Fruit fly (Drosophila melanogaster): ENCODE measurements around the gene CG43233.
A peak's percentile ranks its signal among the peaks of the same experiment; 100 is the strongest.
"Not testable (repeated sequence)": the region's sequence is repeated elsewhere in the genome, so short reads cannot be mapped to it uniquely, and the experiment has no call there.

Gene CG43233

DNA sequence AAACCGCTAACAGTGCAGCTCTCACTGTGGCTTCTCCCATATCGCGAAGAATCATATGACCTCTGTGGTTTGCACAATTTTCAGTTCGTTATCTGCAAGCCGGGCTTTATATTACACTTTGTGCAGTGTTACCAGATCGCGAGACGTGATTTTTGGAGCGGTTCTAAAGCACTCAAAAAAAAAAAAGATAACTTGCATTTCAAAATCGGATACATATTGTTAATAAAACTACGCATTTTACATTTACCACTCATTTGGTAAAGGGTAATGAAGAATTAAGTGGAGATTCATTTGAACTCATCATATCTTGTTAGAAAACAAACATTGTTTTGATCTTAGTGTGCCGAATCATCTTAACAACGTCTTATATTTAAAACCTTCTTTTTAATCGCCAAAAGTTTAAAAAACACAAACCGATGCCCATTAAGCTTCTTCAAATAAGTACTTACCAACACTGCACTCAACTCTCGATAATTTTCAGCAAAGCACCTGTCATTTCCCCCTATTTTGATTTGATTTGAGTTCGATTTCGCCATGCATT lies 9.8 kb downstream of the CG43233 start, which contains the start of gene CG2493:
TSS of gene CG2493 (minus strand) at position 129 of the 541 bp plus-strand sequence.
- TF ChIP-seq pan (optimal IDR thresholded peaks at IDR 0.05) (no peak), CG8478 (optimal IDR thresholded peaks at IDR 0.05) (no peak), Dll (optimal IDR thresholded peaks at IDR 0.05) (no peak), psq (optimal IDR thresholded peaks at IDR 0.05) (no peak), usp (GFP tag; optimal IDR thresholded peaks at IDR 0.05) (no peak), EcR (GFP tag; optimal IDR thresholded peaks at IDR 0.05) (no peak)

DNA sequence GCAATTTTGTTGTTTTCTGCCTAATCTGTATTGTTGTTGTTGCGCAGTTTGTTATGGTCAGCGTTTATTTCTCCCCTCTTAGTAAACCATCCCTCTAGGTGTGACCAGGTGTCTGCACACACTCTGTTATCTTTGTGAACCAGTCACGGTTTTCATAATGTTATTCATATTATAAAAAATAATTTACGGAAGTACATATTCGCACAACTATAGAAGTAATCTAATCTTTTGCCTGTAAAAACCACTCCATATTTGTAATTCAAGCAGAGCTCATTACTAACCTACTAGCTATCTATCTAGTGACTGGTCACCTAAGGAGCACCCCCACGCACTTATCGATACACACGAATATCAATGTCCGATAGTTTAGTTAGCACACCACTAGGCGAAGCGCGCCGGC lies 14.2 kb downstream of the CG43233 start, which contains the start of the genes CG18858 and Cdc23:
TSS of gene CG18858 (minus strand) at position 101 of the 400 bp plus-strand sequence.
TSS of gene Cdc23 (plus strand) at position 368 of the 400 bp plus-strand sequence.
- not testable (repeated sequence) for TF ChIP-seq CG8478 (optimal IDR thresholded peaks at IDR 0.05); psq (optimal IDR thresholded peaks at IDR 0.05); usp (GFP tag; optimal IDR thresholded peaks at IDR 0.05)

DNA sequence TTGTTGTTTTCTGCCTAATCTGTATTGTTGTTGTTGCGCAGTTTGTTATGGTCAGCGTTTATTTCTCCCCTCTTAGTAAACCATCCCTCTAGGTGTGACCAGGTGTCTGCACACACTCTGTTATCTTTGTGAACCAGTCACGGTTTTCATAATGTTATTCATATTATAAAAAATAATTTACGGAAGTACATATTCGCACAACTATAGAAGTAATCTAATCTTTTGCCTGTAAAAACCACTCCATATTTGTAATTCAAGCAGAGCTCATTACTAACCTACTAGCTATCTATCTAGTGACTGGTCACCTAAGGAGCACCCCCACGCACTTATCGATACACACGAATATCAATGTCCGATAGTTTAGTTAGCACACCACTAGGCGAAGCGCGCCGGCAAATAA lies 23.3 kb downstream of the CG43233 start, which contains the start of the genes CG31683 and CG31687:
TSS of gene CG31683 (minus strand) at position 101 of the 400 bp plus-strand sequence.
TSS of gene CG31687 (plus strand) at position 362 of the 400 bp plus-strand sequence.
- not testable (repeated sequence) for TF ChIP-seq Dll (optimal IDR thresholded peaks at IDR 0.05); usp (GFP tag; optimal IDR thresholded peaks at IDR 0.05); pan (optimal IDR thresholded peaks at IDR 0.05)

DNA sequence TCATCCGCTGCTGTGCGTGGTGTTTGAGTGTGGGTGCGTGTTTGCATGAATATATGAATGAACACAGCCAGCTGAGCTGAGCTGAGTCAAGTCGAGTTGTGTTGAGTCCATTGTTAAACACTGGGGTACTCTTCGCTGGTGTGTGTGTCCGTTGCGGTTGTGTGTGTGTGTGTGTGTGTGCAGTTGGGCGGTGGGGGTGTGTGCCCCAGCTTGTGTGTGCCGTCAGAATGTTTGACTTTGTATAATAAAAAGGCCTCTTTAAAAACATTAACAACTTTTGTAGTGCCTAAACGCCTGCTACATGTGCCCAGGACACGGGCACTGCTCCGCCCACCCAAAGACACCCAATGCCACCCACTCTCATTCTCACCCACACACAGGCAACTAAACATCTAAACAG lies 34.7 kb downstream of the CG43233 start:
- TF ChIP-seq EcR (GFP tag; optimal IDR thresholded peaks at IDR 0.05) (no peak), Dll (optimal IDR thresholded peaks at IDR 0.05) (no peak), psq (optimal IDR thresholded peaks at IDR 0.05) (no peak), pan (optimal IDR thresholded peaks at IDR 0.05) (no peak), usp (GFP tag; optimal IDR thresholded peaks at IDR 0.05) (no peak), CG8478 (optimal IDR thresholded peaks at IDR 0.05) (no peak)

DNA sequence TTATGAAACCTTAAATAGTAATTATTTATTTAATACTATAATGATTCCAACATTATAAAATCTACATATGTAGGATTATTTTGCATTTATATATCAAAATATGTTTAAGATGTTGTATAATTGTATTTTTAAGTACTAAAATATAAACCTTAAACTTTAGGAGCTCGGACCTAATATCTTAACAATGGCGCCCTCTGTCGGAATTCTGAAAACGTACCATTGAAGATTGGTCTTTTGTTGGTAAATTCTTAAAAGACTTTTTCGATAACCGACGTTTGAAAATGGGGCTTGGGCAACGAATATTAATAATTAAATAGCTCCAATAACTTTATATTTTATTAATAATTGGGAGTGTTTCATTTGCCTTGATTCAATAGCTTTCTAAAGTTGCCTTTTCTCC lies 35.3 kb downstream of the CG43233 start:
- TF ChIP-seq Dll (optimal IDR thresholded peaks at IDR 0.05) (no peak), usp (GFP tag; optimal IDR thresholded peaks at IDR 0.05) (no peak), pan (optimal IDR thresholded peaks at IDR 0.05) (no peak), CG8478 (optimal IDR thresholded peaks at IDR 0.05) (no peak), psq (optimal IDR thresholded peaks at IDR 0.05) (no peak), EcR (GFP tag; optimal IDR thresholded peaks at IDR 0.05) (no peak)

DNA sequence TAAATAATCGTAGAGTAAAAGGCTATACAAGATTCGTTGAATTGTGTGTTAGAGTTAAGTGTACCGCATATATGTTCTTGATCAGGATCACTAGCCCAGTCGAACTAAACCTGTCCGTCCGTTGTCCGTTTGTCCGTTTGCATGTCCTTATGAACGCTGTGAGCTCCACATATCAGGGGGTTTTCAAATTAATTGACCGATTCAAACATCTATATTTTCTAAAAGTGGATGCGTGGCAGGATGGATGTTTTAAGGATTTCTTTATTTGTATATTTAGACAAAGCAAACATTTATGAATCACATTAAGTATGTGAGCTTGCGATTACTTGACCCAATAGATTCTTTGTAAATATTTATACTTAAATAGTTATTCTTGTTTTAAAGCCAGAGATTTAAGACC lies 38.0 kb downstream of the CG43233 start:
- TF ChIP-seq pan (optimal IDR thresholded peaks at IDR 0.05) (no peak), Dll (optimal IDR thresholded peaks at IDR 0.05) (no peak), psq (optimal IDR thresholded peaks at IDR 0.05) (no peak)

DNA sequence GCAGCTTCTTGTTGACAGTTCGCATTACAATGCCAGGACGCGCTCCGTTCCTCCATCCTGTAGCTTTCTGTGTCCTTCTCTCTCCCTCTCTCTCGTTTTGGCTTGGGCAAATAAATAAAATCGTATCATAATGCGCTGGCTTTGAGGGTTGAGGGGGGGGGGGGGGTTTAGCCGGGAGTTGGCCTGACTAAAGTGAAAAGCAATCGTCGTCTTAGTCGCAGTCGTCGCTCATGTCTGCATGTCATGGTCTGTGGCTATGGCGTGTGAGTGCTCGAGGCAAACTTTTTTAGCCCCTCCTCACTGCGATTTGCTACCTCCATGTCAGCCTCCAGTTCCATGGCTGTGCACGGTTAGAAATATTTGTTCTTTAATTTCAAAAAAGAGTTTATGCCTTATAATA lies 38.4 kb downstream of the CG43233 start:
- no peak for TF ChIP-seq EcR (GFP tag; optimal IDR thresholded peaks at IDR 0.05)
- no peak for TF ChIP-seq psq (optimal IDR thresholded peaks at IDR 0.05)
- TF ChIP-seq pan (optimal IDR thresholded peaks at IDR 0.05): no peak
- no peak for TF ChIP-seq CG8478 (optimal IDR thresholded peaks at IDR 0.05)
- TF ChIP-seq usp (GFP tag; optimal IDR thresholded peaks at IDR 0.05): no peak
- no peak for TF ChIP-seq Dll (optimal IDR thresholded peaks at IDR 0.05)

DNA sequence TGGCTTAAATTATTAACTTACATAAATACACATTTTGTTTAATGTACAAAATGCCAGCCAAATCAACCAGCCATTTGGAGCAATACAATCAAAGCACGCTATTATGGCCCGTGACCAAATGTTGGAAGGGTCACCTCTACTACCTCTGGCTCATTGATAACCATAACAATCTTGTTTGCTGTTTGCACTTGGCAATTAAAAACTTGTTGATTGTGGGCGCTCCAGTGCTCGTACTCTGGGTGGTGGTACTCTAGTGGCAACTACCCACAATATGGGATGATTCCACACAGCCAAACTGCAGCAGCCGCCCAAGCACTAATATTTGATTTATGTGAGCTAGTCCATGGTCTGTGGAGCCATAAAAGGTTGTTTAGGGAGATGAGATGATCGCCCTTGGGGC lies 42.0 kb downstream of the CG43233 start:
- TF ChIP-seq usp (GFP tag; optimal IDR thresholded peaks at IDR 0.05) (no peak), CG8478 (optimal IDR thresholded peaks at IDR 0.05) (no peak), pan (optimal IDR thresholded peaks at IDR 0.05) (no peak), psq (optimal IDR thresholded peaks at IDR 0.05) (no peak), Dll (optimal IDR thresholded peaks at IDR 0.05) (no peak), EcR (GFP tag; optimal IDR thresholded peaks at IDR 0.05) (no peak)

DNA sequence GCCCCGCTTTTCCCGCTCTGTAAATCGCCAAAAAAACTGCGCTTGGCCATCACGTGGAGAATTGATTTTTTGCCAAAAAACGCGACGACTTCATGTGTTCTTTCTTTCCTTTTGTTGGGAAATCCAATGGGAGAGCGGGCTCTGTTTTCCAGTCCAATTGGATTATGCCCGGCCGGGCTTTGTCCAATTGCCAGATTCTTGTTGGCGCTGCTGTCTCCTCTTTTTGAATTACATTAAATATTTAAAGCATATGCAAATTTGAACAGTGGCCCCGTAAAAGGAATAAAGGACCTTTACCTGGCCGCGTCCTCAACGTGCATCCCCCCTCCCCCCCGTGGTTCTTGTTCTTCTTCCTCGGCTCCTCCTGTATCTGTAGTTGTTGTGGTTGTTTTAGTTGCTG lies 43.7 kb downstream of the CG43233 start:
- no peak for TF ChIP-seq psq (optimal IDR thresholded peaks at IDR 0.05)
- no peak for TF ChIP-seq pan (optimal IDR thresholded peaks at IDR 0.05)
- no peak for TF ChIP-seq Dll (optimal IDR thresholded peaks at IDR 0.05)
- TF ChIP-seq EcR (GFP tag; optimal IDR thresholded peaks at IDR 0.05): no peak
- no peak for TF ChIP-seq CG8478 (optimal IDR thresholded peaks at IDR 0.05)
- no peak for TF ChIP-seq usp (GFP tag; optimal IDR thresholded peaks at IDR 0.05)

DNA sequence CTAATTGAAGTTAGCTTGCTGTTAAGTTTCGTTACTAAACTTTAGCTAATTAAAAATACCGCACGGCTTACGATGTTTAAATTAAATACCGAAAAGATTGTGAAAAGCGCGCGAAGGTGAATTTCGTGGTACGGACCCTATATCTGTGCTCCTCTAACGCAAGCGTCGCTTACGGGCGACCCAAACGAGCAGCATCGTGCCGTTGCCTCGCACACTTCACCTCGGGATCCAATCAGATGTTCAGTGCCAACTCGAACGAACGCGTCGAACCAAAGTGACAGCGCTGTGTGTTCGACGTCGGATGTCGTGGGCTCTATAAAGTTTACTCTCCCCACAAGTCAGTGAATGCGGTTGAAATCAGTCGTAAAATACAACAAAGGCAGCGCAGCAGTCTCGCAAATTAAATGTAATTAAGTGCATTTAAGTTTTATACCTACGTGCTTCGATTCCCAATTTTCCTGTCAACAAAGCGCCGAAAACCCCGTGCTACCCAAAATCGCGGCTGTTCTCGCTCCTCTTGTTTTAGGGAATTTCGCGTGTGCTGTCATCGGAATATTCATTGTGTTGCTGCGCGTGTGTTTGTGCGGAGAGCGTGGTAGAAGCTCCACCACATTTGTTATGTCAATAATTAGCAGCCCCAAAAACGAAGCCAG lies 44.3 kb downstream of the CG43233 start:
- TF ChIP-seq CG8478 (optimal IDR thresholded peaks at IDR 0.05) (peak; percentile 50), psq (optimal IDR thresholded peaks at IDR 0.05) (no peak)

DNA sequence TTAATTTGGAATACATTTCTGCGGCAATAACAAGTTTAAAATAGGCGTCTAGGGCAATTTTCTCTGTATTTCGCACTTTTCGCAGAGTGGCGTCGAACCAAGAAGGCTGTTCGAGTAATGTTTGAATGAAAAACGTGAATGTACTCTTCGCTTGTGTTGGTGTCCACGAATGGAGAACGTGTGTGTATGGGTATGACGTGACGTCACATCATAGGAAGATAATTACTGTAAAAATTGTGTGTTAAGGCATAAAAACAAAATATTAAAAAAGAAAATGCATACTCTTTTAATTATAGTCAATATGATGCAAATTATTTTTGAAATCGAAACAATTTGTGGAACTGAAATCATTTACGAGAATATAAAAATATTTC lies 44.8 kb downstream of the CG43233 start:
- TF ChIP-seq CG8478 (optimal IDR thresholded peaks at IDR 0.05) (no peak), EcR (GFP tag; optimal IDR thresholded peaks at IDR 0.05) (no peak), usp (GFP tag; optimal IDR thresholded peaks at IDR 0.05) (no peak), Dll (optimal IDR thresholded peaks at IDR 0.05) (no peak), psq (optimal IDR thresholded peaks at IDR 0.05) (no peak), pan (optimal IDR thresholded peaks at IDR 0.05) (no peak)

DNA sequence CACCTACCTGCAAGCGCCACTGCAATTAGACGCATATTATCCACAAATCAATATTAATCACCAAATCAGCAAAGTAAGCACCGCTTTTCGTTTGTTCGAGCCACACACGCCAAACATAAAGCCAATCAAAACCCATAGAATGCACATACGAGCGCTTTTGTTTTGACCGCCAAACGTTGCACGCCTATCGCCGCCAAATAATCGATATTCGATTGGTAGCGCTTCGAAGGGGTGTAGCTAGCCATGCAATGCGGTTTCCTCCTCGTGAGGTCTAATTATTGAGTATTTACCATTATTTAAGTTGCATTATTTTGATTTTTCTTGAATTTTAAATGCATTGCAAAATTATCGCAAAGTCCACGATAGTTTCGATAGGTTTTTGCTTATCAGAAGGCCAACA lies 45.8 kb downstream of the CG43233 start:
- TF ChIP-seq psq (optimal IDR thresholded peaks at IDR 0.05) (no peak), CG8478 (optimal IDR thresholded peaks at IDR 0.05) (no peak), pan (optimal IDR thresholded peaks at IDR 0.05) (no peak), usp (GFP tag; optimal IDR thresholded peaks at IDR 0.05) (no peak), EcR (GFP tag; optimal IDR thresholded peaks at IDR 0.05) (no peak), Dll (optimal IDR thresholded peaks at IDR 0.05) (no peak)

Measured in whole organism.